Worm (Caenorhabditis elegans) whole organism, L4 larva: ENCODE results near the gene ZK105.6.

Experiments used
- D1046.2 ChIP-seq: fragments of 200-800 bp; sonication (Bioruptor generic); IDR thresholded peaks from 2 replicates; pipeline ENCODE4 v1.3.6; 2022; ENCODE audit warnings: missing genetic modification characterization, missing compliant biosample characterization
- F10B5.3 ChIP-seq: sonication (generic microtip); optimal IDR thresholded peaks from 2 replicates; lab custom pipeline; 2016; ENCODE audit warnings: mild to moderate bottlenecking, missing genetic modification characterization, missing compliant biosample characterization
- F26F4.8 ChIP-seq: fragments of 200-800 bp; sonication (Bioruptor generic); conservative IDR thresholded peaks from 2 replicates; pipeline ENCODE4 v1.3.6; 2022; ENCODE audit warnings: missing genetic modification characterization, missing compliant biosample characterization
- R02D3.7 ChIP-seq: fragments of 150-350 bp; sonication (generic microtip); optimal IDR thresholded peaks from 3 replicates; lab custom pipeline; 2014; ENCODE audit warnings: missing biosample characterization, missing genetic modification characterization
- T20F7.1 ChIP-seq: fragments of 200-800 bp; sonication (Bioruptor generic); optimal IDR thresholded peaks from 2 replicates; lab custom pipeline; 2018; ENCODE audit warnings: mild to moderate bottlenecking, missing genetic modification characterization, missing compliant biosample characterization
- Y48G9A.11 ChIP-seq: fragments of 200-800 bp; sonication (Bioruptor generic); IDR thresholded peaks from 2 replicates; pipeline ENCODE4 v1.3.6; 2022; ENCODE audit warnings: missing genetic modification reagents, missing genetic modification characterization, missing compliant biosample characterization
- Y5F2A.4 ChIP-seq: fragments of 200-800 bp; sonication (Bioruptor generic); optimal IDR thresholded peaks from 2 replicates; lab custom pipeline; 2018; ENCODE audit warnings: mild to moderate bottlenecking, missing genetic modification characterization, missing compliant biosample characterization
- aha-1 ChIP-seq: fragments of 150-350 bp; peaks from one replicate; lab custom pipeline; 2014; ENCODE audit warnings: missing biosample characterization, missing genetic modification characterization
- arid-1 ChIP-seq: fragments of 200-800 bp; sonication (Bioruptor generic); conservative IDR thresholded peaks from 2 replicates; pipeline ENCODE4 v1.3.6; 2022; ENCODE audit warnings: missing genetic modification reagents, missing genetic modification characterization, missing compliant biosample characterization
- attf-4 ChIP-seq: sonication (generic microtip); optimal IDR thresholded peaks from 3 replicates; lab custom pipeline; 2017; ENCODE audit warnings: missing biosample characterization, missing genetic modification characterization
- ceh-28 ChIP-seq: fragments of 150-350 bp; optimal IDR thresholded peaks from 2 replicates; lab custom pipeline; 2014; ENCODE audit warnings: missing biosample characterization, missing genetic modification reagents, missing genetic modification characterization
- ceh-82 ChIP-seq: sonication (generic microtip); optimal IDR thresholded peaks from 2 replicates; lab custom pipeline; 2017; ENCODE audit warnings: missing biosample characterization, missing genetic modification characterization
- daf-12 ChIP-seq: fragments of 150-350 bp; optimal IDR thresholded peaks from 2 replicates; lab custom pipeline; 2014; ENCODE audit warnings: missing biosample characterization, missing genetic modification reagents, missing genetic modification characterization
- daf-16 ChIP-seq, 3 experiments: sonication (generic microtip); optimal IDR thresholded peaks; 2 replicates each; lab custom pipeline; 2016 to 2017; ENCODE audit warnings: missing genetic modification characterization in 3 of 3, missing genetic modification reagents in 3 of 3, mild to moderate bottlenecking in 2 of 3, missing compliant biosample characterization in 2 of 3, missing biosample characterization in 1 of 3, moderate library complexity in 1 of 3
- egl-27 ChIP-seq: sonication (generic microtip); optimal IDR thresholded peaks from 3 replicates; lab custom pipeline; 2017; ENCODE audit warnings: missing biosample characterization, missing genetic modification reagents, missing genetic modification characterization
- egl-43 ChIP-seq: fragments of 200-800 bp; sonication (Bioruptor generic); IDR thresholded peaks from 2 replicates; pipeline ENCODE4 v1.3.6; 2022; ENCODE audit warnings: missing genetic modification reagents, missing genetic modification characterization, missing compliant biosample characterization
- fos-1 ChIP-seq: fragments of 150-350 bp; optimal IDR thresholded peaks from 2 replicates; lab custom pipeline; 2014; ENCODE audit warnings: missing biosample characterization, missing genetic modification characterization
- gei-8 ChIP-seq: fragments of 200-800 bp; sonication (Bioruptor generic); optimal IDR thresholded peaks from 2 replicates; lab custom pipeline; 2018; ENCODE audit warnings: mild to moderate bottlenecking, missing genetic modification characterization, missing compliant biosample characterization
- hif-1 ChIP-seq, 2 experiments: sonication (generic microtip); optimal IDR thresholded peaks; 2 replicates each; lab custom pipeline; 2016 to 2017; ENCODE audit warnings: missing compliant biosample characterization in 2 of 2, missing genetic modification characterization in 2 of 2, missing genetic modification reagents in 2 of 2, missing genotype in 2 of 2, mild to moderate bottlenecking in 1 of 2
- hlh-30 ChIP-seq: sonication (generic microtip); optimal IDR thresholded peaks from 2 replicates; lab custom pipeline; 2017; ENCODE audit warnings: antibody characterized with exemption, mild to moderate bottlenecking, missing genetic modification characterization, missing compliant biosample characterization; ENCODE audit not compliant: insufficient read depth
- hmg-1.1 ChIP-seq: fragments of 200-800 bp; sonication (Bioruptor generic); IDR thresholded peaks from 2 replicates; pipeline ENCODE4 v1.3.6; 2022; ENCODE audit warnings: missing genetic modification reagents, missing genetic modification characterization, missing compliant biosample characterization
- lim-7 ChIP-seq: fragments of 200-800 bp; sonication (Bioruptor generic); IDR thresholded peaks from 2 replicates; pipeline ENCODE4 v1.3.6; 2022; ENCODE audit warnings: missing genetic modification characterization, missing compliant biosample characterization
- lin-29 ChIP-seq: fragments of 200-800 bp; sonication (Bioruptor generic); IDR thresholded peaks from 2 replicates; pipeline ENCODE4 v1.3.6; 2022; ENCODE audit warnings: missing genetic modification reagents, missing genetic modification characterization, missing compliant biosample characterization
- lin-38 ChIP-seq: fragments of 200-800 bp; sonication (Bioruptor generic); IDR thresholded peaks from 2 replicates; pipeline ENCODE4 v1.3.6; 2022; ENCODE audit warnings: missing genetic modification reagents, missing genetic modification characterization, missing compliant biosample characterization
- mdl-1 ChIP-seq, 2 experiments: fragments of 150-350 bp in 1 of 2; sonication (generic microtip) in 1 of 2; optimal IDR thresholded peaks; 2 replicates each; lab custom pipeline; 2014 to 2017; ENCODE audit warnings: missing biosample characterization in 2 of 2, missing genetic modification characterization in 2 of 2
- mep-1 ChIP-seq: fragments of 150-350 bp; sonication (generic microtip); optimal IDR thresholded peaks from 3 replicates; lab custom pipeline; 2014; ENCODE audit warnings: missing biosample characterization, missing genetic modification characterization
- mes-2 ChIP-seq: sonication (generic microtip); optimal IDR thresholded peaks from 2 replicates; lab custom pipeline; 2016; ENCODE audit warnings: missing genotype, mild to moderate bottlenecking, missing genetic modification characterization, missing compliant biosample characterization; ENCODE audit not compliant: poor library complexity, severe bottlenecking
- mxl-3 ChIP-seq: fragments of 200-800 bp; sonication (Bioruptor generic); optimal IDR thresholded peaks from 2 replicates; lab custom pipeline; 2018; ENCODE audit warnings: mild to moderate bottlenecking, missing genetic modification characterization, missing compliant biosample characterization
- nhr-10 ChIP-seq: fragments of 150-350 bp; optimal IDR thresholded peaks from 2 replicates; lab custom pipeline; 2014; ENCODE audit warnings: missing biosample characterization, missing genetic modification characterization
- nhr-102 ChIP-seq: sonication (generic microtip); optimal IDR thresholded peaks from 2 replicates; lab custom pipeline; 2016; ENCODE audit warnings: mild to moderate bottlenecking, missing genetic modification characterization, moderate library complexity, missing compliant biosample characterization
- nhr-11 ChIP-seq: fragments of 150-350 bp; optimal IDR thresholded peaks from 2 replicates; lab custom pipeline; 2014; ENCODE audit warnings: missing biosample characterization, missing genetic modification characterization
- nhr-41 ChIP-seq: fragments of 200-800 bp; sonication (Bioruptor generic); IDR thresholded peaks from 2 replicates; pipeline ENCODE4 v1.3.6; 2022; ENCODE audit warnings: missing genetic modification reagents, missing genetic modification characterization, missing compliant biosample characterization
- nhr-6 ChIP-seq: fragments of 150-350 bp; optimal IDR thresholded peaks from 2 replicates; lab custom pipeline; 2014; ENCODE audit warnings: missing biosample characterization, missing genetic modification characterization
- nhr-76 ChIP-seq: fragments of 150-350 bp; optimal IDR thresholded peaks from 2 replicates; lab custom pipeline; 2014; ENCODE audit warnings: missing biosample characterization, missing genetic modification characterization
- nhr-77 ChIP-seq: fragments of 150-350 bp; optimal IDR thresholded peaks from 2 replicates; lab custom pipeline; 2014; ENCODE audit warnings: missing biosample characterization, missing genetic modification characterization
- rbr-2 ChIP-seq: sonication (generic microtip); optimal IDR thresholded peaks from 2 replicates; lab custom pipeline; 2016; ENCODE audit warnings: missing genotype, missing genetic modification characterization, missing compliant biosample characterization
- saeg-2 ChIP-seq: fragments of 200-800 bp; sonication (Bioruptor generic); IDR thresholded peaks from 2 replicates; pipeline ENCODE4 v1.3.6; 2022; ENCODE audit warnings: missing genetic modification reagents, missing genetic modification characterization, missing compliant biosample characterization
- sdz-12 ChIP-seq: fragments of 200-800 bp; sonication (Bioruptor generic); optimal IDR thresholded peaks from 2 replicates; lab custom pipeline; 2018; ENCODE audit warnings: mild to moderate bottlenecking, missing genetic modification characterization, missing compliant biosample characterization
- set-16 ChIP-seq: fragments of 200-800 bp; sonication (Bioruptor generic); IDR thresholded peaks from 2 replicates; pipeline ENCODE4 v1.3.6; 2022; ENCODE audit warnings: missing genetic modification reagents, missing genetic modification characterization, missing compliant biosample characterization
- skn-1 ChIP-seq: fragments of 150-350 bp; optimal IDR thresholded peaks from 2 replicates; lab custom pipeline; 2014; ENCODE audit warnings: missing biosample characterization, missing genetic modification characterization
- snpc-4 ChIP-seq: fragments of 150-350 bp; optimal IDR thresholded peaks from 2 replicates; lab custom pipeline; 2014; ENCODE audit warnings: missing biosample characterization, missing genetic modification characterization
- tag-97 ChIP-seq: fragments of 200-800 bp; sonication (Bioruptor generic); IDR thresholded peaks from 2 replicates; pipeline ENCODE4 v1.3.6; 2022; ENCODE audit warnings: missing genetic modification characterization, missing compliant biosample characterization
- tra-1 ChIP-seq: fragments of 200-800 bp; sonication (Bioruptor generic); IDR thresholded peaks from 2 replicates; pipeline ENCODE4 v1.3.6; 2022; ENCODE audit warnings: missing genetic modification reagents, missing genetic modification characterization, missing compliant biosample characterization
- unc-130 ChIP-seq: sonication (generic microtip); optimal IDR thresholded peaks from 2 replicates; lab custom pipeline; 2016; ENCODE audit warnings: missing genetic modification reagents, missing genetic modification characterization, missing compliant biosample characterization
- unc-39 ChIP-seq: sonication (generic microtip); optimal IDR thresholded peaks from 2 replicates; lab custom pipeline; 2017; ENCODE audit warnings: missing biosample characterization, missing genetic modification characterization
- unc-62 ChIP-seq, 3 experiments: fragments of 150-350 bp in 1 of 3; sonication (generic microtip); optimal IDR thresholded peaks in 2 of 3; peaks in 1 of 3; 1 replicate in 1 of 3; 2 replicates in 2 of 3; lab custom pipeline; 2014 to 2017; ENCODE audit warnings: missing biosample characterization in 3 of 3, missing genetic modification characterization in 3 of 3, missing genetic modification reagents in 3 of 3, missing genotype in 1 of 3
- vab-7 ChIP-seq: fragments of 200-800 bp; sonication (Bioruptor generic); IDR thresholded peaks from 2 replicates; pipeline ENCODE4 v1.3.6; 2022; ENCODE audit warnings: missing genetic modification reagents, missing genetic modification characterization, missing compliant biosample characterization
- zfp-2 ChIP-seq: sonication (generic microtip); optimal IDR thresholded peaks from 2 replicates; lab custom pipeline; 2016; ENCODE audit warnings: mild to moderate bottlenecking, missing genetic modification characterization, missing compliant biosample characterization
- ztf-11 ChIP-seq: fragments of 150-350 bp; optimal IDR thresholded peaks from 2 replicates; lab custom pipeline; 2014; ENCODE audit warnings: missing biosample characterization, missing genetic modification characterization

The ZK105.6 gene

DNA sequence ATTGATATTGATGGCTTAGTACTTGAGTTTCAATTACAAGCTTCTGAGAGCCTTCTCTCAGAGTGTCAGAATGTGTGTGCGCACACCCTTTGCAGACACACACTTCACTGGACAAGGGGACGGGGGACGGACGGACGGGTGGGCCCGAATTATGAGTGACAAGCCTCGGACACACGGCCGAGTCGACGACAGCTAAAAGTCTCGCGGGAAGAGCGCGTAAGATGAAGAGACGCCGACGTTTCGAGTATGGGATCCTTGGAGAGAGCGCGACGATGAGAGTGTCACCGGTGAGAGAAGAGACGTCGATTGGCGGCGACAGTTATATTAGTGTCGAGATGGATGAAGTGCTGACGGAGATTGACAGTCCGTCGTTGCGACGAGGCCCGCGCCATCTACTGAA lies 22.0 kb upstream of the ZK105.6 start (continued):
- TF ChIP-seq hmg-1.1 (GFP tag; lab: Robert Waterston, UW) (0 out of 2 replicates have a peak, but pooled peaks have one; percentile 16), nhr-6 (tag; lab: Kevin White, UChicago) (no peak), nhr-76 (tag; lab: Kevin White, UChicago) (no peak), snpc-4 (tag; lab: Kevin White, UChicago) (no peak), mxl-3 (peak; percentile 29), attf-4 (no peak), nhr-102 (tag; lab: Kevin White, UChicago) (no peak), D1046.2 (no peak), saeg-2 (GFP tag; lab: Robert Waterston, UW) (no peak), nhr-77 (tag; lab: Kevin White, UChicago) (no peak), T20F7.1 (GFP tag; lab: Kevin White, UChicago) (no peak), nhr-10 (tag; lab: Kevin White, UChicago) (no peak), zfp-2 (no peak), tra-1 (0 out of 2 replicates have a peak, but pooled peaks have one; percentile 59), gei-8 (GFP tag; lab: Kevin White, UChicago) (no peak), ztf-11 (tag; lab: Kevin White, UChicago) (no peak), Y48G9A.11 (GFP tag; lab: Robert Waterston, UW) (no peak), daf-12 (tag; lab: Kevin White, UChicago) (no peak), F26F4.8 (GFP tag; lab: Robert Waterston, UW) (no peak), unc-130 (no peak), mep-1 (tag; lab: Kevin White, UChicago) (no peak), skn-1 (no peak), ceh-82 (tag; lab: Kevin White, UChicago) (no peak), set-16 (GFP tag; lab: Robert Waterston, UW) (peak; percentile 73), nhr-11 (tag; lab: Kevin White, UChicago) (no peak), unc-39 (no peak), egl-27 (tag; lab: Kevin White, UChicago) (no peak), lin-29 (no peak), egl-43 (GFP tag; lab: Robert Waterston, UW) (0 out of 2 replicates have a peak, but pooled peaks have one; percentile 39), vab-7 (GFP tag; lab: Robert Waterston, UW) (0 out of 2 replicates have a peak, but pooled peaks have one; percentile 5), arid-1 (GFP tag; lab: Robert Waterston, UW) (no peak), lim-7 (GFP tag; lab: Robert Waterston, UW) (no peak), unc-62 (GFP tag; optimal IDR thresholded peaks at IDR 0.05 in 1 of 2; lab: Kevin White, UChicago) (peak in 1 of 2 experiments; percentile 93), unc-62 (tag; optimal IDR thresholded peaks at IDR 0.05; lab: Kevin White, UChicago) (no peak), aha-1 (no peak)

DNA sequence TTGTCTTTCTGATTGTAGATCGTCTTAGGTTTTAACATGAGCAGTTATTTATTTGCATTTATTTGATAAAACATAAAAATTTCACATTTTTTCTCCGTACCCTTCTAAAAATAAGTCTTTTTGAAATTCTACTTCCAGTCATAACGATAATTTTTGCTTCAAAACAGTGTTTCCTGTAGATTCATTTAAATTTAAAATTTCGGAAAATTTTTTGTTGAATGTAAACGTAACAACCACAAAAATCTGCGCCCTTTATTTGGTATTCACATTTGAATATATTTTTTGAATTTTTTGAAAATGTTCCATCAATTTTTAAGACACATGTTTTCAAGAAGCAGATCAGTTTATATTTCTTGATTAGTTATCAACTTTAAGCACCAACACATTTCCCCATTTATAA lies 21.5 kb upstream of the ZK105.6 start:
- TF ChIP-seq Y48G9A.11 (GFP tag; lab: Robert Waterston, UW) (no peak), nhr-41 (no peak), ceh-28 (tag; lab: Kevin White, UChicago) (no peak), mes-2 (tag; lab: Kevin White, UChicago) (no peak), aha-1 (peak; percentile 92), nhr-6 (tag; lab: Kevin White, UChicago) (no peak), zfp-2 (no peak), R02D3.7 (tag; lab: Kevin White, UChicago) (no peak)

DNA sequence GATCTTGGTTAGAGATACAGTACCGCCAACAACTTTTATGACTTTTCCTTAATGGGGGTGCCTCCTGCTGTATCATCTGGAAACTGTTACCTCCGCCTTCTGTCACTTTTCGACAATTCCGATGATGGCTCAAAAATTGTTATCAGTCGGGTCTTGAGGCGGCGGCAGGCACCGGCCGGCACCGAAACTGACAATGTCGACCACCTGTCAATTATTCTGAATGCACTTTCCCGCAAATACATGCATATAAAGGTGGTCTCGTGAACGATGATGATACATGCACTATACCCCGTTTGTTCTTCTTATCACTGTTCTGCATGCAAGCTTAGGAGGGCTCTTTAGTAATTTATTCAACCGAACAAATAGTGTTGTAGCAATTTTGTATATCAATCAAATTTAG lies 20.2 kb upstream of the ZK105.6 start:
- TF ChIP-seq unc-130 (no peak), mdl-1 (tag; optimal IDR thresholded peaks at IDR 0.05; lab: Kevin White, UChicago) (peak in 1 of 2 experiments; percentile 2), nhr-41 (peak; percentile 54; the same call in 1 of the 2 replicates), fos-1 (tag; lab: Kevin White, UChicago) (no peak), lim-7 (GFP tag; lab: Robert Waterston, UW) (no peak), sdz-12 (no peak), snpc-4 (tag; lab: Kevin White, UChicago) (no peak), Y5F2A.4 (GFP tag; lab: Kevin White, UChicago) (no peak), hlh-30 (tag; lab: Kevin White, UChicago) (peak; percentile 58), rbr-2 (tag; lab: Kevin White, UChicago) (no peak), F10B5.3 (tag; lab: Kevin White, UChicago) (no peak), daf-16 (GFP tag; optimal IDR thresholded peaks at IDR 0.05; lab: Kevin White, UChicago) (peak in 1 of 2 experiments; percentile 69), daf-16 (tag; optimal IDR thresholded peaks at IDR 0.05; lab: Kevin White, UChicago) (peak; percentile 89), tag-97 (GFP tag; lab: Robert Waterston, UW) (no peak), lin-38 (GFP tag; lab: Robert Waterston, UW) (no peak), hif-1 (tag; optimal IDR thresholded peaks at IDR 0.05; lab: Kevin White, UChicago) (peak in 1 of 2 experiments; percentile 12)
